Fruit fly (Drosophila melanogaster): ENCODE data around the gene Hrb87F.

Hrb87F gene

DNA sequence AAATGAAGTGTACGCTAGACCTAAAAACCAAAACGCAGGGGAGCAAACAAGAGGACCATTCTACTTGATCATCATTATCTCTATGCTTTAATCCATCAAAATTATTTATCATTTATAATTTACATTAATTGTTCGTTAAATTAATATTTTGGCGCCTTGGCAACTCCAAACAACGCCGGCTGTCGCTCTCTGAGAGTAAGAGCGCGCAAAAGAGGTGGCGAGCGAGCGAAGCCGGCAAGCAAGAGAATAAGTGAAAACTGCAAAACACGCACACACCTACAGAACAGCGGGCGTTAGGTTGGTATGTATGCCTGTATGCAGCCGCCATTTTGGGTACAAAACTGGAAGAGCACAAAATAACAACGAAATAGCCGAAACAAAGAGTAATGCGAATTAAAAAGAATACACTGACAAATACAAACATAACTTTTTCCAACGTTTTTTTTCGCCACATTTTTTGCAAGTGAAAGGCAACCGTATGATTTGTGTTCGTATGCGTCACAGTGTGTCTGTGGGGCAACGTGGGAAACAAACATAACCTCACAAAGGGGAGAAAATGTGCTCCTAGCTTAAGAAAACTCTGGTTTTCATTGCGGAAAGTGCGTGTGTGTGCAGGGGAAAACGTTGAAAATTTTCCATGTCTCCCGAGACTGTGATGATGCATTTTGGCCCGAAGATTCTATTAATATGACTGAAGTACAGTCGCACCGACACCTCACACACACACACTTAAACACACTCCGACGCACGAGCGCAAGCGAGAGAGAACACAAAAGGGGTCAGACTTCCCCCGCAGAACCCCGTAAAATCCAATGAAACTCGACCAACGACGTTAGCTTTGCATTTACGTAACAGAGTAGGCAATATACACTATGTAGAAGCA lies 15.3 kb downstream of the Hrb87F start (continued):
- TF ChIP-seq Stat92E (GFP tag; optimal IDR thresholded peaks at IDR 0.05): no peak
- TF ChIP-seq ash1 (GFP tag; optimal IDR thresholded peaks at IDR 0.05): no peak
- no peak for TF ChIP-seq tap (tag; optimal IDR thresholded peaks at IDR 0.05)
- TF ChIP-seq gem (tag; optimal IDR thresholded peaks at IDR 0.05): peak; percentile 62
- no peak for TF ChIP-seq ERR (GFP tag; optimal IDR thresholded peaks at IDR 0.05)
- TF ChIP-seq CG30403 (GFP tag; optimal IDR thresholded peaks at IDR 0.05): peak; percentile 30
- TF ChIP-seq CG6654 (GFP tag; optimal IDR thresholded peaks at IDR 0.05): no peak
- peak; percentile 71 for TF ChIP-seq Neu2 (GFP tag; optimal IDR thresholded peaks at IDR 0.05; ENCODE audit: borderline replicate concordance)
- no peak for TF ChIP-seq mld (GFP tag; IDR thresholded peaks at IDR 0.05; ENCODE audit: partially characterized antibody)
- TF ChIP-seq otp (GFP tag; IDR thresholded peaks at IDR 0.05): no peak
- TF ChIP-seq Asciz (GFP tag; optimal IDR thresholded peaks at IDR 0.05): peak; percentile 27
- no peak for TF ChIP-seq pzg (GFP tag; optimal IDR thresholded peaks at IDR 0.05)
- no peak for TF ChIP-seq HmgD (GFP tag; optimal IDR thresholded peaks at IDR 0.05)
- no peak for TF ChIP-seq ase (GFP tag; IDR thresholded peaks at IDR 0.05)
- no peak for TF ChIP-seq oc (tag; optimal IDR thresholded peaks at IDR 0.05)
- no peak for TF ChIP-seq CG15073 (GFP tag; optimal IDR thresholded peaks at IDR 0.05)
- TF ChIP-seq NFAT (GFP tag; IDR thresholded peaks at IDR 0.05): no peak
- no peak for TF ChIP-seq sc (optimal IDR thresholded peaks at IDR 0.05)
- TF ChIP-seq sc (GFP tag; optimal IDR thresholded peaks at IDR 0.05): no peak
- TF ChIP-seq sima (GFP tag; optimal IDR thresholded peaks at IDR 0.05): no peak
- TF ChIP-seq Bdp1 (GFP tag; optimal IDR thresholded peaks at IDR 0.05): no peak
- TF ChIP-seq br (optimal IDR thresholded peaks at IDR 0.05): no peak
- TF ChIP-seq en (GFP tag; optimal IDR thresholded peaks at IDR 0.05): no peak
- no peak for TF ChIP-seq bbx (GFP tag; IDR thresholded peaks at IDR 0.05; ENCODE audit: partially characterized antibody)
- TF ChIP-seq Nf-YB (GFP tag; optimal IDR thresholded peaks at IDR 0.05): no peak
- TF ChIP-seq eve (GFP tag; optimal IDR thresholded peaks at IDR 0.05): peak in 1 of 2 experiments; percentile 13
- no peak for TF ChIP-seq Oli (tag; optimal IDR thresholded peaks at IDR 0.05)
- peak; percentile 8 for TF ChIP-seq CG15011 (GFP tag; optimal IDR thresholded peaks at IDR 0.05)
- TF ChIP-seq CG4282 (GFP tag; optimal IDR thresholded peaks at IDR 0.05): no peak
- TF ChIP-seq CG17385 (GFP tag; optimal IDR thresholded peaks at IDR 0.05): peak; percentile 32
- peak; percentile 59; the same call in 1 of the 2 replicates for TF ChIP-seq Xrp1 (GFP tag; IDR thresholded peaks at IDR 0.05)
- TF ChIP-seq CG32532 (GFP tag; IDR thresholded peaks at IDR 0.05): peak; percentile 56; the same call in 1 of the 2 replicates
- peak; percentile 68 for TF ChIP-seq zf30C (GFP tag; optimal IDR thresholded peaks at IDR 0.05)
- no peak for TF ChIP-seq CG12219 (GFP tag; optimal IDR thresholded peaks at IDR 0.05)
- TF ChIP-seq TFAM (GFP tag; optimal IDR thresholded peaks at IDR 0.05): no peak
- no peak for TF ChIP-seq jing (GFP tag; optimal IDR thresholded peaks at IDR 0.05)
- no peak for TF ChIP-seq Sox100B (GFP tag; optimal IDR thresholded peaks at IDR 0.05)
- peak; percentile 17 for TF ChIP-seq CG34376 (GFP tag; optimal IDR thresholded peaks at IDR 0.05)
- no peak for TF ChIP-seq CG10274 (GFP tag; optimal IDR thresholded peaks at IDR 0.05)
- no peak for TF ChIP-seq GATAe (GFP tag; conservative IDR thresholded peaks at IDR 0.05)
- peak; percentile 55 for TF ChIP-seq Drgx (GFP tag; IDR thresholded peaks at IDR 0.05)
- no peak for TF ChIP-seq CG6175 (GFP tag; IDR thresholded peaks at IDR 0.05)
- TF ChIP-seq shn (GFP tag; optimal IDR thresholded peaks at IDR 0.05): no peak
- TF ChIP-seq CG11695 (GFP tag; IDR thresholded peaks at IDR 0.05): peak; percentile 42; the same call in 1 of the 3 replicates
- TF ChIP-seq Deaf1 (tag; optimal IDR thresholded peaks at IDR 0.05): peak; percentile 63
- no peak for TF ChIP-seq CG7963 (GFP tag; IDR thresholded peaks at IDR 0.05; ENCODE audit: partially characterized antibody)
- TF ChIP-seq vnd (GFP tag; IDR thresholded peaks at IDR 0.05; ENCODE audit: partially characterized antibody): no peak
- no peak for TF ChIP-seq CoRest (tag; optimal IDR thresholded peaks at IDR 0.05)
- TF ChIP-seq Side (GFP tag; optimal IDR thresholded peaks at IDR 0.05): no peak
